Worm (Caenorhabditis elegans) whole organism, young adult: ENCODE results near the gene ncs-3.

Source experiments
- C17E4.6 ChIP-seq: fragments of 200-800 bp; sonication (Bioruptor generic); IDR thresholded peaks from 2 replicates; pipeline ENCODE4 v1.3.6; 2022; ENCODE audit warnings: missing genetic modification reagents, missing genetic modification characterization, missing compliant biosample characterization
- K11D2.4 ChIP-seq: fragments of 200-800 bp; sonication (Bioruptor generic); IDR thresholded peaks from 2 replicates; pipeline ENCODE4 v1.3.6; 2022; ENCODE audit warnings: missing genetic modification reagents, missing genetic modification characterization, missing compliant biosample characterization
- egrh-3 ChIP-seq: fragments of 200-800 bp; sonication (Bioruptor generic); IDR thresholded peaks from 2 replicates; pipeline ENCODE4 v1.3.6; 2022; ENCODE audit warnings: missing genetic modification reagents, missing genetic modification characterization, missing compliant biosample characterization
- him-1 ChIP-seq: sonication (generic microtip); optimal IDR thresholded peaks from 2 replicates; lab custom pipeline; 2016; ENCODE audit warnings: missing genotype, missing genetic modification reagents, missing genetic modification characterization, missing compliant biosample characterization
- hlh-12 ChIP-seq: sonication (generic microtip); optimal IDR thresholded peaks from 2 replicates; lab custom pipeline; 2016; ENCODE audit warnings: missing genetic modification characterization, missing compliant biosample characterization
- mes-4 ChIP-seq: sonication (generic microtip); optimal IDR thresholded peaks from 2 replicates; lab custom pipeline; 2016; ENCODE audit warnings: missing genotype, missing genetic modification characterization, missing compliant biosample characterization
- nfya-1 ChIP-seq: sonication (generic microtip); optimal IDR thresholded peaks from 2 replicates; lab custom pipeline; 2017; ENCODE audit warnings: antibody characterized with exemption, missing compliant biosample characterization, missing genetic modification characterization, borderline replicate concordance; ENCODE audit not compliant: insufficient read depth
- nhr-90 ChIP-seq: sonication (generic microtip); optimal IDR thresholded peaks from 2 replicates; lab custom pipeline; 2016; ENCODE audit warnings: missing genotype, mild to moderate bottlenecking, missing genetic modification characterization, missing compliant biosample characterization
- pha-4 ChIP-seq: fragments of 150-350 bp; sonication (generic microtip); optimal IDR thresholded peaks from 2 replicates; lab custom pipeline; 2014; ENCODE audit warnings: missing biosample characterization, missing genetic modification reagents, missing genetic modification characterization
- repo-1 ChIP-seq: sonication (generic microtip); optimal IDR thresholded peaks from 2 replicates; lab custom pipeline; 2017; ENCODE audit warnings: mild to moderate bottlenecking, missing genetic modification characterization, missing compliant biosample characterization
- unc-62 ChIP-seq: fragments of 150-350 bp; optimal IDR thresholded peaks from 2 replicates; lab custom pipeline; 2014; ENCODE audit warnings: missing biosample characterization, missing genetic modification reagents, missing genetic modification characterization

DNA sequence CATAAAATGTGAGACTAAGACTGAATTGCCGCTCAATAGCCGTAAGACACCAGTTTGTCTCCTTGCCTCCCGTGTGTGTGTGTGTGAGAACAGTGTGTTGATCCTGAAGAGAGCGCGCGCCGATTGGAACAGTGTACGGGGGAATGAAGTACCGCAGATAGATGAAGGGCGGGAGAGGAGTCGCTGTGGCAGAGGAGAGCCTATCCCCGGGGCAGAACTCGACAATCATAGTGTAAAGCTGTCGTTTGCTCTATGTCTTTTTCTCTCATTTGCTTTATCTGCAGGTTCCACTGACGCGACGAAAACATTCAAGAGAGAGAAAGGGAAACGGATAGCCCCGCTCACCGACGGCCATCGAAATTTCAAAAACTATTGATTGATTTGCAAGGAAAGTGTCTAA, 28.0 kb downstream of the ncs-3 start:
- no peak for TF ChIP-seq repo-1 (tag; lab: Kevin White, UChicago)
- no peak for TF ChIP-seq unc-62 (GFP tag; lab: Kevin White, UChicago)
- TF ChIP-seq pha-4, result no peak
- no peak for TF ChIP-seq him-1
- no peak for TF ChIP-seq nhr-90 (tag; lab: Kevin White, UChicago)
- TF ChIP-seq hlh-12, result no peak
- TF ChIP-seq mes-4, result no peak
- TF ChIP-seq C17E4.6 (GFP tag; lab: Robert Waterston, UW), result no peak
- no peak for TF ChIP-seq nfya-1 (tag; lab: Kevin White, UChicago)
- no peak for TF ChIP-seq egrh-3
- TF ChIP-seq K11D2.4 (GFP tag; lab: Robert Waterston, UW), result no peak
